Worm (Caenorhabditis elegans): ENCODE results near the gene fre-1.
A peak's percentile ranks its signal among the peaks of the same experiment; 100 is the strongest.

Gene fre-1

ce11 chrV:20065096-20065495 is 22.4 kb downstream of the fre-1 start:
- TF ChIP-seq zip-4 (GFP tag; optimal IDR thresholded peaks at IDR 0.05) (no peak), dpl-1 (GFP tag; optimal IDR thresholded peaks at IDR 0.05) (no peak), zag-1 (tag; optimal IDR thresholded peaks at IDR 0.05) (no peak), lir-3 (tag; optimal IDR thresholded peaks at IDR 0.05; ENCODE audit: poor library complexity) (no peak), mab-9 (GFP tag; IDR thresholded peaks at IDR 0.05) (no peak), lin-15B (tag; optimal IDR thresholded peaks at IDR 0.05) (no peak), ceh-82 (tag; optimal IDR thresholded peaks at IDR 0.05) (no peak), egl-13 (tag; optimal IDR thresholded peaks at IDR 0.05) (no peak), ztf-4 (tag; optimal IDR thresholded peaks at IDR 0.05) (no peak), skn-1 (tag; optimal IDR thresholded peaks at IDR 0.05) (no peak)

ce11 chrV:20064076-20064475 is 23.5 kb downstream of the fre-1 start, which contains the start of gene ttx-1:
ttx-1 (minus strand) TSS chrV:20064176.
- no peak for TF ChIP-seq tlp-1 (tag; optimal IDR thresholded peaks at IDR 0.05)
- no peak for TF ChIP-seq irx-1 (tag; optimal IDR thresholded peaks at IDR 0.05)
- no peak for TF ChIP-seq zag-1 (tag; optimal IDR thresholded peaks at IDR 0.05)
- no peak for TF ChIP-seq nhr-20 (tag; optimal IDR thresholded peaks at IDR 0.05)
- no peak for TF ChIP-seq swsn-7 (tag; optimal IDR thresholded peaks at IDR 0.05)
- TF ChIP-seq rnt-1 (tag; optimal IDR thresholded peaks at IDR 0.05) = no peak
- no peak for TF ChIP-seq snu-23 (GFP tag; optimal IDR thresholded peaks at IDR 0.05)
- TF ChIP-seq ceh-82 (tag; optimal IDR thresholded peaks at IDR 0.05) = no peak
- TF ChIP-seq blmp-1 (tag; optimal IDR thresholded peaks at IDR 0.05) = no peak
- no peak for TF ChIP-seq dsc-1 (tag; optimal IDR thresholded peaks at IDR 0.05)
- no peak for TF ChIP-seq fkh-10 (GFP tag; optimal IDR thresholded peaks at IDR 0.05)

DNA sequence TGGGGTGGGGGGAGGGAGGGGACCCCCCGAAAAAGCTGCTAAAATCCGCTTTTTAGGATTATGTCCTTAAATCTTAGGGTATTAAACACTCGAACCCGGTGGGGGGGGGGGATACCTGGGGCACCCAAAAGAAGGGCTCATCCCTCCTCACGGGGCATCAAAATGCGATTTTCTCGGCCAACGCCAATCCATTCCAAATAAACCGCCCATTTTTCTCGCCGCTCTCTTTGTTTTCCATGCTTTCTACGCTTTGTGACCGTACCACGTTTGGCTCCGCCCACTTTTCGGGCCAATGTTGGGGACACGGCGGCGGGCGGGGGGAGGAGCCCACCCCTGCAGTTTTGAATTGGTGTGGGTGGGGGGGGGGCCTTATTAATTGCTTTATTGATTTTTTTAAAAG is 26.0 kb downstream of the fre-1 start:
- TF ChIP-seq nhr-85 (tag) (peak; percentile 61), efl-1 (optimal IDR thresholded peaks at IDR 0.05) (no peak), efl-1 (GFP tag; optimal IDR thresholded peaks at IDR 0.05 in 1 of 2) (peak in 1 of 2 experiments; percentile 79), grh-1 (GFP tag; IDR thresholded peaks at IDR 0.05) (0 out of 2 replicates have a peak, but pooled peaks have one; percentile 20), nhr-19 (GFP tag; conservative IDR thresholded peaks at IDR 0.05) (0 out of 2 replicates have a peak, but pooled peaks have one; percentile 11), sup-37 (GFP tag; optimal IDR thresholded peaks at IDR 0.05) (no peak), lsy-2 (tag; optimal IDR thresholded peaks at IDR 0.05) (peak in 1 of 2 experiments; percentile 34)

ce11 chrV:20059370-20059769 is 28.2 kb downstream of the fre-1 start:
- TF ChIP-seq efl-1 (optimal IDR thresholded peaks at IDR 0.05) (no peak), efl-1 (GFP tag; optimal IDR thresholded peaks at IDR 0.05 in 1 of 2) (peak in 1 of 2 experiments; percentile 5), skn-1 (tag; optimal IDR thresholded peaks at IDR 0.05) (no peak)

DNA sequence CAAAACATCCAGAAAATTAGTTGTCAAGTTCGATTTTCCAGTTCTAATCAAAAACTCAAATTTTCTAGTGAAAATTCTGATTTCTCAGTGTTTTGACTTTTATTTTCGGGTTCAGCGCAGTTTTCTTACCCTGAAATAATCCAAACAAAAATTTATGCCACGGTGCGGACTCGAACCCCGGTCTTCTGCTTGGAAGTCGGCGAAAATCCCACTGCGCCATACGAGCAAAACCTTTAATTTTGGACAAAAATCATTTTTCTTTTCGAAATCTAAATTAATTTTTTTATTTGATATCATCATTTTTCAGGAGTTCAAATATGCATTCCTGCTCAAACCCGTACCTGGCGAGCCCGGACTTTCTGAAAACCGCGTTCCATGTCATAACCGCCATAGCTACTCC is 38.5 kb downstream of the fre-1 start, which contains the start of gene srh-233:
TSS of gene srh-233 (plus strand) at position 301 of the 400 bp plus-strand sequence.
- no peak for TF ChIP-seq nhr-20 (tag; optimal IDR thresholded peaks at IDR 0.05)
- no peak for TF ChIP-seq vab-15 (tag; optimal IDR thresholded peaks at IDR 0.05)
- no peak for TF ChIP-seq sox-4 (tag; optimal IDR thresholded peaks at IDR 0.05)
- no peak for TF ChIP-seq lin-14 (GFP tag; optimal IDR thresholded peaks at IDR 0.05)
- no peak for TF ChIP-seq grh-1 (GFP tag; IDR thresholded peaks at IDR 0.05)
- TF ChIP-seq zag-1 (tag; optimal IDR thresholded peaks at IDR 0.05) = no peak
- TF ChIP-seq ceh-82 (tag; optimal IDR thresholded peaks at IDR 0.05) = no peak

DNA sequence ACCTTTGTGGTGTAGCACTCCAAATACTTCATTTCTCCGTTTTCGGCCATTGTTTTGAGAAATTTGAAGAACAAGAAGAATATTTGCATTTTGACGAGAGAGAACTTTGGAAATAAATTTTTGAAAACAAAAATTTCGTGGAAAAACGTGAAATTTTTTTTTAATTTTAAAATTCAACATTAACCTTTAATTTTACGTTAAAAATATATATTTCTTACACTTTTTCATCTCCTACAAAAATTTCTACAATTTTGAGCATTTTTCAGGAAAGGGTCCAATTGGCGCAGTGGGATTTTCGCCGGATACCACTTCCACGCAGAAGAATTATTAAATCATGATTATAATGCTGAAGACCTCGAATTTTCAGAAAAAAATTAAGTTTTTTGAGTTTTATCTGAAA is 40.2 kb downstream of the fre-1 start, which contains the start of gene spe-19:
TSS of gene spe-19 (minus strand) at position 101 of the 400 bp plus-strand sequence.
- no peak for TF ChIP-seq sup-37 (GFP tag; optimal IDR thresholded peaks at IDR 0.05)
- TF ChIP-seq pag-3 (tag; optimal IDR thresholded peaks at IDR 0.05; ENCODE audit: borderline replicate concordance, insufficient read depth) = no peak
- no peak for TF ChIP-seq efl-3 (GFP tag; optimal IDR thresholded peaks at IDR 0.05)
- no peak for TF ChIP-seq irx-1 (tag; optimal IDR thresholded peaks at IDR 0.05)
- TF ChIP-seq mab-9 (GFP tag; IDR thresholded peaks at IDR 0.05) = no peak
- no peak for TF ChIP-seq nhr-47 (tag; optimal IDR thresholded peaks at IDR 0.05)
- TF ChIP-seq ceh-8 (GFP tag; optimal IDR thresholded peaks at IDR 0.05) = no peak
- TF ChIP-seq nhr-77 (tag; optimal IDR thresholded peaks at IDR 0.05) = no peak
- TF ChIP-seq zag-1 (tag; optimal IDR thresholded peaks at IDR 0.05) = no peak
- TF ChIP-seq lin-13 (GFP tag; optimal IDR thresholded peaks at IDR 0.05) = no peak
- TF ChIP-seq egl-27 (tag; optimal IDR thresholded peaks at IDR 0.05) = no peak
- TF ChIP-seq ces-1 (GFP tag; optimal IDR thresholded peaks at IDR 0.05) = no peak
